Fruit fly (Drosophila melanogaster) whole organism, embryonic: ENCODE data around the gene Taf6.
A peak's percentile ranks its signal among the peaks of the same experiment; 100 is the strongest.

ENCODE experiments used
- Adf1 ChIP-seq: fragments of 200-800 bp; sonication (Bioruptor generic); IDR thresholded peaks from 2 replicates; pipeline ENCODE4 v1.3.6; 2022; ENCODE audit warnings: missing biosample characterization, missing genetic modification characterization
- Asciz ChIP-seq: fragments of 200-800 bp; sonication (Bioruptor generic); optimal IDR thresholded peaks from 2 replicates; lab custom pipeline; 2017; ENCODE audit warnings: missing biosample characterization, mild to moderate bottlenecking, missing genetic modification characterization, missing genetic modification reagents
- CG10431 ChIP-seq: fragments of 200-800 bp; sonication (Bioruptor generic); optimal IDR thresholded peaks from 3 replicates; lab custom pipeline; 2018; ENCODE audit warnings: missing biosample characterization, mild to moderate bottlenecking, missing genetic modification characterization
- CG10979 ChIP-seq: fragments of 200-800 bp; sonication (Bioruptor generic); optimal IDR thresholded peaks from 2 replicates; lab custom pipeline; 2018; ENCODE audit warnings: missing biosample characterization, mild to moderate bottlenecking, missing genetic modification characterization, moderate library complexity
- CG11560 ChIP-seq: fragments of 200-800 bp; sonication (Bioruptor generic); IDR thresholded peaks from 3 replicates; pipeline ENCODE4 v1.3.6; 2022; ENCODE audit warnings: missing biosample characterization, missing genetic modification characterization
- CG11695 ChIP-seq: fragments of 200-800 bp; sonication (Bioruptor generic); IDR thresholded peaks from 3 replicates; pipeline ENCODE4 v1.3.6; 2022; ENCODE audit warnings: missing biosample characterization, missing genetic modification characterization
- CG12391 ChIP-seq: fragments of 200-800 bp; sonication (Bioruptor generic); optimal IDR thresholded peaks from 3 replicates; lab custom pipeline; 2018; ENCODE audit warnings: missing biosample characterization, mild to moderate bottlenecking, missing genetic modification characterization, moderate library complexity
- CG13894 ChIP-seq: fragments of 200-800 bp; sonication (Bioruptor generic); optimal IDR thresholded peaks from 3 replicates; lab custom pipeline; 2018; ENCODE audit warnings: missing biosample characterization, mild to moderate bottlenecking, missing genetic modification characterization, moderate library complexity
- CG14014 ChIP-seq: fragments of 200-800 bp; sonication (Bioruptor generic); IDR thresholded peaks from 2 replicates; pipeline ENCODE4 v1.3.6; 2022; ENCODE audit warnings: missing biosample characterization, missing genetic modification characterization
- CG14667 ChIP-seq: fragments of 200-800 bp; sonication (Bioruptor generic); IDR thresholded peaks from 2 replicates; pipeline ENCODE4 v1.3.6; 2022; ENCODE audit warnings: missing biosample characterization, missing genetic modification characterization
- CG17385 ChIP-seq: fragments of 200-800 bp; sonication (Bioruptor generic); optimal IDR thresholded peaks from 3 replicates; lab custom pipeline; 2018; ENCODE audit warnings: missing biosample characterization, mild to moderate bottlenecking, missing genetic modification characterization
- CG18262 ChIP-seq: fragments of 200-800 bp; optimal IDR thresholded peaks from 3 replicates; lab custom pipeline; 2019; ENCODE audit warnings: missing biosample characterization, mild to moderate bottlenecking, missing genetic modification characterization, moderate library complexity
- CG1832 ChIP-seq: fragments of 200-800 bp; sonication (Bioruptor generic); optimal IDR thresholded peaks from 2 replicates; lab custom pipeline; 2017; ENCODE audit warnings: missing biosample characterization, mild to moderate bottlenecking, missing genetic modification characterization, inconsistent platforms
- CG2712 ChIP-seq: fragments of 200-800 bp; optimal IDR thresholded peaks from 3 replicates; lab custom pipeline; 2019; ENCODE audit warnings: missing biosample characterization, mild to moderate bottlenecking, missing genetic modification characterization, moderate library complexity
- CG31365 ChIP-seq: fragments of 200-800 bp; sonication (Bioruptor generic); optimal IDR thresholded peaks from 2 replicates; lab custom pipeline; 2018; ENCODE audit warnings: missing biosample characterization, mild to moderate bottlenecking, missing genetic modification characterization
- CG3407 ChIP-seq: fragments of 200-800 bp; sonication (Bioruptor generic); optimal IDR thresholded peaks from 2 replicates; lab custom pipeline; 2018; ENCODE audit warnings: missing biosample characterization, mild to moderate bottlenecking, missing genetic modification characterization
- CG34224 ChIP-seq: fragments of 200-800 bp; sonication (Bioruptor generic); IDR thresholded peaks from 3 replicates; pipeline ENCODE4 v1.3.6; 2022; ENCODE audit warnings: missing biosample characterization, missing genetic modification characterization; ENCODE audit not compliant: partially characterized antibody
- CG6272 ChIP-seq: fragments of 200-800 bp; sonication (Bioruptor generic); IDR thresholded peaks from 2 replicates; pipeline ENCODE4 v1.3.6; 2022; ENCODE audit warnings: missing biosample characterization, missing genetic modification characterization
- CG6813 ChIP-seq: fragments of 200-800 bp; sonication (Bioruptor generic); optimal IDR thresholded peaks from 2 replicates; lab custom pipeline; 2017; ENCODE audit warnings: missing biosample characterization, missing genetic modification characterization, mild to moderate bottlenecking, moderate library complexity, missing genetic modification reagents
- CG8089 ChIP-seq: fragments of 200-800 bp; sonication (Bioruptor generic); optimal IDR thresholded peaks from 3 replicates; lab custom pipeline; 2016; ENCODE audit warnings: missing biosample characterization, missing genetic modification characterization
- CG8765 ChIP-seq: fragments of 200-800 bp; sonication (Bioruptor generic); IDR thresholded peaks from 2 replicates; pipeline ENCODE4 v1.3.6; 2022; ENCODE audit warnings: missing biosample characterization, missing genetic modification characterization
- Drgx ChIP-seq: fragments of 200-800 bp; sonication (Bioruptor generic); IDR thresholded peaks from 2 replicates; pipeline ENCODE4 v1.3.6; 2022; ENCODE audit warnings: missing biosample characterization, missing genetic modification characterization
- Gug ChIP-seq: fragments of 200-800 bp; sonication (Bioruptor generic); IDR thresholded peaks from 4 replicates; pipeline ENCODE4 v1.3.6; 2022; ENCODE audit warnings: missing biosample characterization, missing genetic modification characterization
- HLH54F ChIP-seq: fragments of 200-800 bp; sonication (Bioruptor generic); optimal IDR thresholded peaks from 3 replicates; lab custom pipeline; 2016; ENCODE audit warnings: missing biosample characterization, missing genetic modification characterization
- Hmr ChIP-seq: fragments of 200-800 bp; sonication (Bioruptor generic); optimal IDR thresholded peaks from 3 replicates; lab custom pipeline; 2017; ENCODE audit warnings: mild to moderate bottlenecking, missing biosample characterization, missing genetic modification reagents, missing genetic modification characterization
- Lhr ChIP-seq: fragments of 200-800 bp; sonication (Bioruptor generic); optimal IDR thresholded peaks from 3 replicates; lab custom pipeline; 2017; ENCODE audit warnings: mild to moderate bottlenecking, missing biosample characterization, missing genetic modification reagents, missing genetic modification characterization
- Nf-YC ChIP-seq: fragments of 200-800 bp; optimal IDR thresholded peaks from 3 replicates; lab custom pipeline; 2019; ENCODE audit warnings: missing biosample characterization, mild to moderate bottlenecking, missing genetic modification characterization, moderate library complexity
- al ChIP-seq: fragments of 200-800 bp; sonication (Bioruptor generic); IDR thresholded peaks from 2 replicates; pipeline ENCODE4 v1.3.6; 2022; ENCODE audit warnings: missing biosample characterization, missing genetic modification characterization
- bsh ChIP-seq, 2 experiments: fragments of 200-800 bp; sonication (Bioruptor generic); optimal IDR thresholded peaks; 2 replicates each; lab custom pipeline; 2017 to 2018; ENCODE audit warnings: mild to moderate bottlenecking in 2 of 2, missing biosample characterization in 2 of 2, missing genetic modification characterization in 2 of 2, moderate library complexity in 1 of 2
- cas ChIP-seq: fragments of 200-800 bp; sonication (Bioruptor generic); IDR thresholded peaks from 2 replicates; pipeline ENCODE4 v1.3.6; 2022; ENCODE audit warnings: missing biosample characterization, missing genetic modification characterization
- chif ChIP-seq, 2 experiments: fragments of 200-800 bp; sonication (Bioruptor generic); optimal IDR thresholded peaks; 3 replicates each; lab custom pipeline; 2016; ENCODE audit warnings: missing biosample characterization in 2 of 2, missing genetic modification characterization in 2 of 2
- chn ChIP-seq: fragments of 200-800 bp; sonication (Bioruptor generic); optimal IDR thresholded peaks from 2 replicates; lab custom pipeline; 2016; ENCODE audit warnings: missing biosample characterization, missing genetic modification characterization
- ewg ChIP-seq: fragments of 200-800 bp; sonication (Bioruptor generic); optimal IDR thresholded peaks from 3 replicates; lab custom pipeline; 2017; ENCODE audit warnings: mild to moderate bottlenecking, missing biosample characterization, missing genetic modification reagents, missing genetic modification characterization
- fd64A ChIP-seq: fragments of 200-800 bp; sonication (Bioruptor generic); optimal IDR thresholded peaks from 3 replicates; lab custom pipeline; 2018; ENCODE audit warnings: missing biosample characterization, mild to moderate bottlenecking, missing genetic modification characterization
- fd96Cb ChIP-seq: fragments of 200-800 bp; sonication (Bioruptor generic); optimal IDR thresholded peaks from 2 replicates; lab custom pipeline; 2018; ENCODE audit warnings: missing biosample characterization, mild to moderate bottlenecking, missing genetic modification characterization, moderate library complexity
- gsb-n ChIP-seq: fragments of 200-800 bp; sonication (Bioruptor generic); optimal IDR thresholded peaks from 3 replicates; lab custom pipeline; 2018; ENCODE audit warnings: missing biosample characterization, mild to moderate bottlenecking, missing genetic modification characterization
- hb ChIP-seq: fragments of 200-800 bp; sonication (Bioruptor generic); IDR thresholded peaks from 3 replicates; pipeline ENCODE4 v1.3.6; 2022; ENCODE audit warnings: missing biosample characterization, missing genetic modification characterization; ENCODE audit not compliant: partially characterized antibody
- klu ChIP-seq: fragments of 200-800 bp; sonication (Bioruptor generic); IDR thresholded peaks from 2 replicates; pipeline ENCODE4 v1.3.6; 2022; ENCODE audit warnings: missing biosample characterization, missing genetic modification characterization
- luna ChIP-seq: fragments of 200-800 bp; sonication (Bioruptor generic); optimal IDR thresholded peaks from 2 replicates; lab custom pipeline; 2016; ENCODE audit warnings: missing biosample characterization, missing genetic modification characterization
- oc ChIP-seq: fragments of 200-800 bp; sonication (Bioruptor generic); optimal IDR thresholded peaks from 2 replicates; lab custom pipeline; 2018; ENCODE audit warnings: missing biosample characterization, mild to moderate bottlenecking, missing genetic modification characterization, moderate library complexity
- p53 ChIP-seq: fragments of 200-800 bp; sonication (Bioruptor generic); optimal IDR thresholded peaks from 2 replicates; lab custom pipeline; 2016; ENCODE audit warnings: missing biosample characterization, missing genetic modification characterization
- pfk ChIP-seq: fragments of 200-800 bp; sonication (Bioruptor generic); optimal IDR thresholded peaks from 2 replicates; lab custom pipeline; 2018; ENCODE audit warnings: missing biosample characterization, mild to moderate bottlenecking, missing genetic modification characterization, moderate library complexity
- prd ChIP-seq, 3 experiments: fragments of >200 bp in 2 of 3; fragments of 200-800 bp in 1 of 3; sonication (Bioruptor generic) in 1 of 3; optimal IDR thresholded peaks in 2 of 3; IDR thresholded peaks in 1 of 3; 2 replicates in 2 of 3; 3 replicates in 1 of 3; pipeline versions ENCODE4 v1.3.6 to Lab custom; 2017 to 2022; ENCODE audit warnings: missing biosample characterization in 1 of 3, missing genetic modification characterization in 1 of 3
- pros ChIP-seq: fragments of 200-800 bp; sonication (Bioruptor generic); optimal IDR thresholded peaks from 3 replicates; lab custom pipeline; 2019; ENCODE audit warnings: missing biosample characterization, mild to moderate bottlenecking, missing genetic modification characterization, moderate library complexity
- salm ChIP-seq: fragments of 200-800 bp; sonication (Bioruptor generic); optimal IDR thresholded peaks from 2 replicates; lab custom pipeline; 2018; ENCODE audit warnings: missing biosample characterization, mild to moderate bottlenecking, missing genetic modification characterization
- sqz ChIP-seq: fragments of 200-800 bp; sonication (Bioruptor generic); optimal IDR thresholded peaks from 3 replicates; lab custom pipeline; 2018; ENCODE audit warnings: missing biosample characterization, mild to moderate bottlenecking, missing genetic modification characterization
- stc ChIP-seq: fragments of 200-800 bp; sonication (Bioruptor generic); IDR thresholded peaks from 2 replicates; pipeline ENCODE4 v1.3.6; 2022; ENCODE audit warnings: missing biosample characterization, missing genetic modification characterization
- tio ChIP-seq: fragments of 200-800 bp; sonication (Bioruptor generic); optimal IDR thresholded peaks from 2 replicates; lab custom pipeline; 2017; ENCODE audit warnings: missing biosample characterization, missing genetic modification characterization, inconsistent platforms
- vvl ChIP-seq: fragments of 200-800 bp; sonication (Bioruptor generic); IDR thresholded peaks from 2 replicates; pipeline ENCODE4 v1.3.6; 2022; ENCODE audit warnings: missing biosample characterization, missing genetic modification characterization
- zen2 ChIP-seq: fragments of 200-800 bp; sonication (Bioruptor generic); IDR thresholded peaks from 3 replicates; pipeline ENCODE4 v1.3.6; 2022; ENCODE audit warnings: missing biosample characterization, missing genetic modification characterization; ENCODE audit not compliant: partially characterized antibody

Gene Taf6

dm6 chr3L:19635478-19635996, 36.6 kb downstream of the Taf6 start, which contains the start of gene wnd (continued):
- TF ChIP-seq Gug (GFP tag; lab: Robert Waterston, UW) (no peak), sqz (GFP tag; lab: Kevin White, UChicago) (peak; percentile 14), CG17385 (GFP tag; lab: Kevin White, UChicago) (peak; percentile 63), prd (optimal IDR thresholded peaks at IDR 0.05; lab: Kevin White, UChicago) (no peak), prd (GFP tag; IDR thresholded peaks at IDR 0.05; lab: Robert Waterston, UW) (no peak), CG6272 (GFP tag; lab: Robert Waterston, UW) (no peak), CG11560 (tag; lab: Robert Waterston, UW) (no peak), CG13894 (tag; lab: Kevin White, UChicago) (peak; percentile 18), tio (GFP tag; lab: Kevin White, UChicago) (no peak), CG31365 (tag; lab: Kevin White, UChicago) (no peak), CG6813 (GFP tag; lab: Kevin White, UChicago) (no peak), CG18262 (tag; lab: Kevin White, UChicago) (no peak), Asciz (GFP tag; lab: Kevin White, UChicago) (no peak), gsb-n (no peak), CG3407 (GFP tag; lab: Kevin White, UChicago) (no peak), HLH54F (GFP tag; lab: Kevin White, UChicago) (no peak), bsh (GFP tag; optimal IDR thresholded peaks at IDR 0.05; lab: Kevin White, UChicago) (no peak), fd96Cb (tag; lab: Kevin White, UChicago) (no peak), CG34224 (GFP tag; lab: Robert Waterston, UW) (peak; percentile 65; the same call in 1 of the 3 replicates), CG10979 (tag; lab: Kevin White, UChicago) (no peak), klu (no peak), pros (GFP tag; lab: Kevin White, UChicago) (peak; percentile 53), Adf1 (GFP tag; lab: Robert Waterston, UW) (no peak; the same call in 1 of the 2 replicates), CG1832 (GFP tag; lab: Kevin White, UChicago) (no peak), CG8765 (no peak), Lhr (GFP tag; lab: Kevin White, UChicago) (no peak), luna (GFP tag; lab: Kevin White, UChicago) (no peak), hb (GFP tag; lab: Robert Waterston, UW) (no peak), pfk (GFP tag; lab: Kevin White, UChicago) (no peak), chn (GFP tag; lab: Kevin White, UChicago) (no peak), CG2712 (peak; percentile 1), oc (tag; lab: Kevin White, UChicago) (peak; percentile 76), CG11695 (0 out of 3 replicates have a peak, but pooled peaks have one; percentile 48), CG14014 (GFP tag; lab: Robert Waterston, UW) (no peak), salm (no peak), CG12391 (tag; lab: Kevin White, UChicago) (no peak), cas (no peak), CG10431 (GFP tag; lab: Kevin White, UChicago) (no peak), CG8089 (GFP tag; lab: Kevin White, UChicago) (no peak), Drgx (GFP tag; lab: Robert Waterston, UW) (no peak), chif (GFP tag; optimal IDR thresholded peaks at IDR 0.05; lab: Kevin White, UChicago) (no peak), ewg (GFP tag; lab: Kevin White, UChicago) (peak; percentile 99), Hmr (GFP tag; lab: Kevin White, UChicago) (no peak), Nf-YC (tag; lab: Kevin White, UChicago) (peak; percentile 74), zen2 (GFP tag; lab: Robert Waterston, UW) (no peak), vvl (GFP tag; lab: Robert Waterston, UW) (peak; percentile 47; the same call in 1 of the 2 replicates), stc (GFP tag; lab: Robert Waterston, UW) (peak; percentile 32; the same call in 1 of the 2 replicates), al (GFP tag; lab: Robert Waterston, UW) (no peak), CG14667 (GFP tag; lab: Robert Waterston, UW) (no peak), fd64A (GFP tag; lab: Kevin White, UChicago) (no peak), p53 (GFP tag; lab: Kevin White, UChicago) (peak; percentile 100)
